Fruit fly (Drosophila melanogaster) whole organism: Measurements from ENCODE around the gene shv.

Experiments used
- CG8478 ChIP-seq: fragments of >200 bp; optimal IDR thresholded peaks from 2 replicates; lab custom pipeline; 2018; ENCODE audit warnings: inconsistent platforms
- Dll ChIP-seq: fragments of >200 bp; optimal IDR thresholded peaks from 2 replicates; lab custom pipeline; 2017
- EcR ChIP-seq, 2 experiments: fragments of >200 bp; optimal IDR thresholded peaks; 2 replicates each; lab custom pipeline; 2017; ENCODE audit warnings: missing biosample characterization in 2 of 2, missing genetic modification characterization in 2 of 2, missing genetic modification reagents in 2 of 2
- pan ChIP-seq: fragments of >200 bp; optimal IDR thresholded peaks from 2 replicates; lab custom pipeline; 2017
- psq ChIP-seq: fragments of >200 bp; optimal IDR thresholded peaks from 2 replicates; lab custom pipeline; 2017
- usp ChIP-seq: fragments of >200 bp; optimal IDR thresholded peaks from 2 replicates; lab custom pipeline; 2017; ENCODE audit warnings: missing biosample characterization, missing genetic modification characterization, mixed read lengths

Gene shv

DNA sequence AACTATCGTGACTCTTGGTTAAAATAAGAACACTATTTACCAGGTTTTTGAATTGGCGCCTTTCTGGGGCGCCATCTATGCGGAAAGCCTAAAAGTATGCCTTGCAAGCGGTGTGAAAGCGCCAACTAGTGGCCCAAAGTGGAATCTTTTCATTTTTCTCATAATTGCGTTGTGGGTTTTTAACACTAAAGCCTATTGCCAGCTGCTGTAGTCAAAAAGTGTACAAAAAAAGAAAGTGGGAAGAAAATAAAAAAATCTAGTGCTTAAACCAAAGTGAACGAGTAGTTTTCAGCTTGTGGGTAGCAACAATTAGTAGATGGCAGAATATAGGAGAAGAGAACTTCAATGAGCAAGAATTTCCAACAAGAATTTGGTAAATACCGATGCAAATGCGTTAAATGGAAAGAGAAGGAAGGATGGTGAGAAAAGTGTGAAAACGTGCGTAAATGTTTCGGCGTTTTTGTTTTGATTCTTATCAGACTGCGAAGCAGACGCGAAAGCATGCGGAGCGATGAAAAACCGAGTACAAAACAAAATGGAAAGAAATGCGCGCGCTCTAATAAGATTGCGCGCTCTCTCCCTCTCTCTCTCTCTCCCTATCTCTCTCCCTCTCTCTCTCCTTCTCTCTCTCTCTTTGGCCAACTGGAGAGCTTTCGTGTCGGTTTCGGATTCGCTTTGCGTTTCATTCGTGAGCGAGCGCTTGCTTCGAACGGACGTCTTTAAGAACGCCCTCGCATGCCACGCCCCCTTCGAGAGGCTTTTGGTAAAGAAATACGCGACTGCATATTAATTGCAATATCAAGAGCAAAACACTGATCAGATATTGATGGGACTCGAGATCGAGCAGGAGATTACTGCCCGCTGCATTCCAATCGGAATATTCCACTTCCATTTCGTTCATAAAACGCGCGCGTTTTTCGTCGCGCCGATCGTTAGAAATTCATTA lies 37.5 kb downstream of the shv start:
- TF ChIP-seq Dll (lab: Kevin White, UChicago) = peak; percentile 100
- peak; percentile 73 for TF ChIP-seq psq (lab: Kevin White, UChicago)
- no peak for TF ChIP-seq pan
- peak; percentile 19 for TF ChIP-seq CG8478 (lab: Kevin White, UChicago)
- no peak for TF ChIP-seq EcR (GFP tag; optimal IDR thresholded peaks at IDR 0.05; lab: Kevin White, UChicago)

DNA sequence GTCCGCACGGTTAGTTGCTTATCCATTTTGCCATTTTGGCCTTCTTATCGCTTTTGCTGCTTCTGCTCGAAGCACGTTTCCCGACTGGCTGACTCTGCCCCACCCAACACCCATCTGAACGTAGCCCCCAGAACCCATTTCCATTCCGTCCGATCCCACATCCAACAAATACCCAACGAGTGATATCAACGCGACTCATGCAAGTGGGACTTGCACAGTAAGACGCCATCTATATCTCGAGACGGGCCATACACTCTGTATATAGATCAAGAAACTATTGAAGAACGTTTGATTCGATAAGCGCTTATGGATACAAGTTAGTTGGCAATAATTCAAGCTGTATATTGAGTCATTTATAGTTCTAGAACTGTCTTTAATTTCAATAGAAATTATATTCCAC lies 39.3 kb downstream of the shv start:
- TF ChIP-seq psq (lab: Kevin White, UChicago) (no peak), Dll (lab: Kevin White, UChicago) (no peak), usp (GFP tag; lab: Kevin White, UChicago) (no peak), EcR (GFP tag; optimal IDR thresholded peaks at IDR 0.05; lab: Kevin White, UChicago) (no peak), pan (no peak), CG8478 (lab: Kevin White, UChicago) (no peak)

DNA sequence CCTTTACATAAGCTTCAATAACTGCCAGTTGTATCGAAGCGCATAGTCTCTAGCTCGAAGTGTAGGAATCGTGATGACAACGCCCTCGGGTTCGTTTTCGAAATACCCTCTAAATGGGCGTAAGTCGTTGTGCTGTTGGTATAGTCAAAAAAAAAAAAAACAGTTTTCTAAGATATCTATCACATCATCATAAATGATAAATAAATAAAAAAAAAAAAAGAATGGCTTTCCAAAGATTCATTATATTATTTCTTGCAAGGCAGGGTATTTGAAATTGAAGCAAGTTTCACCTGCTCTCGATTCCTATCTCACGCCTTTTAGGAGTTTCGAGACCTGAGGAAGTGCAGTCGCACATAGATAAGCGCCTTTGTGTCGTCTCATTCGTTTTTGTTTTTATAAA lies 40.4 kb downstream of the shv start:
- TF ChIP-seq pan (no peak), EcR (GFP tag; optimal IDR thresholded peaks at IDR 0.05; lab: Kevin White, UChicago) (no peak), psq (lab: Kevin White, UChicago) (no peak), Dll (lab: Kevin White, UChicago) (no peak), usp (GFP tag; lab: Kevin White, UChicago) (no peak), CG8478 (lab: Kevin White, UChicago) (no peak)

DNA sequence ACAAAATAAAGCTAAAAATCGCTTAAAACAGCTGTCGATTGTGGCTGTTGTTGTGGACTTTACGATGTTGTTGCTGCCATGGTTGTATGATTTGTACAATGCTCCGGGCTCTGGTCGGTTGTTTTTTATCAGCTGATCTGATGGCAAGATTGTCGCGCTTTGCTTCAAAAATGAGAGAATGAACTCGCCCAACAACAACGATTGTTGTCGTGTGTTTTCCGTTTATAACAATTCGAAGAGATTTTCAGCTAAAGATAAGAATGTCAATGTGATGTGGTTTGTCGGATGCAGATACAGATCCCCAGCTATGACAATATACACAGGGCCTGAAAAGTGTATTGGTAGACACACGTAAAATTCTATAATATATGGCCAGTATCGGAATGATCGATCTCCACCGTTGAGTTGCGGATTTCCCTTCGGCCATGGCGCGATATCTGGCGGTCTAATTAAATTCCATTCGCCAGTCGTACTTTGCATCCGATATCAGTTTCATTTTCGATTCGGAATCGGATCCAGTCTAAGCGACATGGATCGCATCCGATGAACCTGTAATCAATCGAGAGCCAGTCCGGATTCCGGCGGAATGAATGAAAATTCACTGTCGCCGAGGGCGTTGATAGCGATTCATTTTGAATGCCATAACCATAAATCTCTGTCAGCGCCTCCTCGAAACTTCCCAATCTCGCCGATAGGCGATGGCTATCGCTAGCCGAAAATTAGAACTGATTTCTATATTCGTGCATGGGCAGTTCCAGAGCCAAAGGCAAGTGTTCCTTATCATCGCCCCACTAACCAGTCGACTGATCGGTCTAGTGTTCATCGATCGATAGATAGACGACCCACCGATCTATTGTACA lies 42.7 kb downstream of the shv start:
- no peak for TF ChIP-seq Dll (lab: Kevin White, UChicago)
- TF ChIP-seq pan = no peak
- no peak for TF ChIP-seq usp (GFP tag; lab: Kevin White, UChicago)
- no peak for TF ChIP-seq EcR (GFP tag; optimal IDR thresholded peaks at IDR 0.05; lab: Kevin White, UChicago)
- no peak for TF ChIP-seq psq (lab: Kevin White, UChicago)
- TF ChIP-seq CG8478 (lab: Kevin White, UChicago) = no peak

DNA sequence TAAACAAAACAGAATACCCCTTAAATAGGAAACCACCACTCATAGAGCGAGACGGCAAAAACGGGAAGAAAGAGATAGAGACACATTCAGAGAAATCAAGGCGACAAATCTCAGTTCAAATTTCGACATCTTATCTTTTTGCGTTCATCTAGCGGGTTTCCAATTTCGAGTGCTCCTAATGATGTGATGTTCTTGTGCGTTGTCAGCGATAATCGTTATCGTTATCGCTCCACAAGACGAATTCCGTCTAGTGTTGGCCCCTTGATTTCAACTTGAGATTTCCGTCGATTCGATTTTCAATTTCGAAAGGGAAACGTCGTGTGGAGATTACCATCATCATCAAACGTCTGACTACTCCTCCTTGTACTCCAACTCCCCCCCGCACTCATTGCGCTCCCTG lies 43.5 kb downstream of the shv start:
- TF ChIP-seq CG8478 (lab: Kevin White, UChicago) (no peak), Dll (lab: Kevin White, UChicago) (no peak), usp (GFP tag; lab: Kevin White, UChicago) (no peak), pan (no peak), psq (lab: Kevin White, UChicago) (no peak), EcR (GFP tag; optimal IDR thresholded peaks at IDR 0.05; lab: Kevin White, UChicago) (no peak)

DNA sequence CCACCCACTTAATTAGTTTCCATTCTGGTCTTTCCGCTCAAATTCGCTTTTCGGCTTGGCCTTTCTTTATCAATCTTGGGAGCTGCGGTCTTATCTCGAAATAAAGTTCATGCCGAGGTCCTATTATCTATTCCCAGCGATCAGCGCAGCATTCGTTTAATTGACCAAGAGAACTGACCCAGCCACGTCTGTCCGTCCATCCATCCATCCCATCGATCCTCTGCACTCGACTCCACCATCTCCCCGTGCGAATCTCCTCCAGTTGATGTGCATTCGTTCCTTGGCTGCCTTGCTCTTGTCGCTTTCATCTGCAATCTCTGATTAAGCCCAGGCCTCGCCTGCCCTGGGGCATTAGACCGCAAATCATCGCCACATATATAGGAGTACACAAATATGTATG lies 43.9 kb downstream of the shv start:
- TF ChIP-seq EcR (GFP tag; optimal IDR thresholded peaks at IDR 0.05; lab: Kevin White, UChicago) (no peak), psq (lab: Kevin White, UChicago) (no peak), CG8478 (lab: Kevin White, UChicago) (no peak), pan (no peak), usp (GFP tag; lab: Kevin White, UChicago) (no peak), Dll (lab: Kevin White, UChicago) (no peak)

DNA sequence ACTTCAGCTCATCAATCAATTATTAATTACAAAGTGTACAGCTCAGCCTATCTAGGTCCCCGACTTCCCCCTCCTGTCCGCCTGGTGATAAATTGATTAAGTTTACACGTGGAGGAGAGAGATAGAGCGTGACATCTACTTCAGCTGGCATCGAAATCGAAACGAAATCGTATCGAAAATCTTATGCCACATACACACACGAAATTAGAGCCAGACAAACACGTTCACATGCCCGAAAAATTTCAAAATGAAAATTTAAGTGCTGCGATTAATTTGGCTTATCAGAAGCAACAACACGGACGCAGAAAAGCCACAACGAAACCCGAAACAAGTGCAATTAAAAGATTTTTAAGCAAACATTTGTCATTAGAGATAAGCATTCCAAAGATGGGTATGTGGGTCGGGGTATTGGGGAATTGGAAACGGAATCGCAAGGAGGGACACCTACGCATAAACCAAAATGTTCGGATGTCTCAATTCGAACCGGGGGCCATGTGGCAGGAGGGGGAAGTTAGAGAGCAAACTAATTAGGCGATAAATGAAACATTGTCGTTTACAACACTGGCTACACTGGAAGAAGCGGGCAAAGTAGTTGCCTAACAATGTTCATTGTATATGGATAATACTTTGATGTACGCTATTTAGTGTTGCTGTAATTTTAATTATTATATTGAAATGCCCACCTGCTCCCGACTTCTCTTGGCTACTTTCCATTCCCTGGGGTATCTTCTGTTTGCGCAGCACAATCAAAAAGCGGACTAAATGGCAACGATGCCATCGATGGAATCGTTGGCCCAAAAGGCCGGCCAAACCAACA lies 45.0 kb downstream of the shv start:
- TF ChIP-seq CG8478 (lab: Kevin White, UChicago) (no peak), EcR (GFP tag; optimal IDR thresholded peaks at IDR 0.05; lab: Kevin White, UChicago) (no peak), pan (no peak), usp (GFP tag; lab: Kevin White, UChicago) (no peak), Dll (lab: Kevin White, UChicago) (no peak)

DNA sequence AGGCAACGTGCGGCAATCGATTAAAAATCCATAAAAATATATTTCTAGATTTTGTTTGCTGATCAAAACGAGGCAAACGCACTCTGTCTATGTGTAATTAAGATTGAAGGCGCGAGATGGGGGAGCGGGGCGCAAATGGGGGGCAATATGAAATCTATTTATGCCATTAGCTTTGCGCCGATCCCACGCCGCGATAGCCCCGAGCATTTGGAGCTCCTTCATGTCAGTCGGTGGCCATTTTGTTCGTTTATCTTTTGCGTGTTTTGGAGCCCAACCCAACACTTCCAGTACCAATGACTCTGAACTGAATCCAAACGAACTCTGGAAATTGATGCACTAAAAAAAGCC lies 45.5 kb downstream of the shv start:
- TF ChIP-seq usp (GFP tag; lab: Kevin White, UChicago) = no peak
- TF ChIP-seq pan = no peak
- no peak for TF ChIP-seq psq (lab: Kevin White, UChicago)
- no peak for TF ChIP-seq Dll (lab: Kevin White, UChicago)
- TF ChIP-seq CG8478 (lab: Kevin White, UChicago) = no peak
- no peak for TF ChIP-seq EcR (GFP tag; optimal IDR thresholded peaks at IDR 0.05; lab: Kevin White, UChicago)

DNA sequence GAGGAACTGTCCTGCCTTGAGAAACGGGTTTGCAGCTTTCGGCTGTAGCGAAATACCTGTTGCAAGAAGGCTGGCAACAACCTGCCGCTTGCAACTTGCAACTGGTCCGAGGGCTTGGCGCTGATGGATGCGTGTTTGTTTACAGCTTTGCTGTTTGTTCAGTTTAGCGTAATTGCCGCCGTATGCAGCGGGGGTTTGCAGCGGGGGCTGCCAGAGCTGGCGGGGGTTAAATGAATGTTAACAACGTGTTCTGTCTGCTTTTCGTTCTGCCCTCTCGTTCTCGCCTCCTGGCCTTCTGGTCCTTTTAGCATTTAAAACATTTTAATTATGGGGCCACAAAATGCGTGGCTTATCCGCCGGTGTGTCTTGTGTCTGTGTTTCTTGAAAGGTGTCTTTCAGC lies 47.0 kb downstream of the shv start:
- TF ChIP-seq Dll (lab: Kevin White, UChicago) = peak; percentile 49
- TF ChIP-seq psq (lab: Kevin White, UChicago) = no peak

DNA sequence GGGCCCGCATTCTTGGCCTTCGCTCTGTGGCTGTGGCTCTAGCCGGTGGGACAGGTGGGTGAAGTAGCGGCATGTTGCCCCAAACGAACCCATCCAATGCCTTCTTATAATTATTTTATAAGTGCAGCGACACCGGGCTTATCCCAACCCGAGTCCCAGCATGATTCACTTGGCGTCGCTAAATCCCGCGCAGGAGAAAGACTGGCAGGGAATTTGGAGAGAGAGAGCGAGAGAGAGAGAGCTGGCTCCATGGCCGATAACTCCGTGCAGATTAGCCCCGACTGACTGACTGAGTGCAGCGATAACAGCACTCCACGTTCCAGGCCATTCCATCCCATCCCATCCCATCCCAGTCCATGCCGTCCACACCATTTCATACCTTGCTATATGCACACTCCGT lies 48.7 kb downstream of the shv start:
- no peak for TF ChIP-seq psq (lab: Kevin White, UChicago)
- TF ChIP-seq usp (GFP tag; lab: Kevin White, UChicago) = no peak
- TF ChIP-seq CG8478 (lab: Kevin White, UChicago) = no peak
- no peak for TF ChIP-seq EcR (GFP tag; optimal IDR thresholded peaks at IDR 0.05; lab: Kevin White, UChicago)
- no peak for TF ChIP-seq pan
